Fruit fly (Drosophila melanogaster) S2 (cell line): ENCODE results near the gene CG15330.

Experiments
- CG8478 ChIP-seq: fragments of >200 bp; optimal IDR thresholded peaks from 2 replicates; lab custom pipeline; 2018
- CTCF ChIP-seq, 2 experiments: fragments of >200 bp; optimal IDR thresholded peaks; 2 replicates each; lab custom pipeline; 2018

DNA sequence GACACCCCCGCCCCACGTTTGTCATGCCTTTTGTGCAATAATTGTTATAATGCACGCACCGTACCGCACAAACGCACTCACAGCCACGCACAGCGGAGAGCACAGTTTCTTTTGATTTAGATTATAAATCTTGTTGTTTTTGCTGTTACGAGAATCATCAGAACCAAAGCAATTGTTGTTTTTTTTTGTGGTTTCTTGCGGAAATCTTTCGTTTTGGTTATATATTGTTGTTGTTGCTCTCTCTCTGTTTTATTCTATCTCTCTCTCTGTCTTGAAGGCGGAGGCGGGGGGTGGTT lies 11.9 kb downstream of the CG15330 start:
- no peak for TF ChIP-seq CG8478 (lab: Kevin White, UChicago)
- TF ChIP-seq CTCF (optimal IDR thresholded peaks at IDR 0.05; lab: Kevin White, UChicago): no peak
